Fruit fly (Drosophila melanogaster): Measurements from ENCODE around the gene Glyp.

Gene Glyp

DNA sequence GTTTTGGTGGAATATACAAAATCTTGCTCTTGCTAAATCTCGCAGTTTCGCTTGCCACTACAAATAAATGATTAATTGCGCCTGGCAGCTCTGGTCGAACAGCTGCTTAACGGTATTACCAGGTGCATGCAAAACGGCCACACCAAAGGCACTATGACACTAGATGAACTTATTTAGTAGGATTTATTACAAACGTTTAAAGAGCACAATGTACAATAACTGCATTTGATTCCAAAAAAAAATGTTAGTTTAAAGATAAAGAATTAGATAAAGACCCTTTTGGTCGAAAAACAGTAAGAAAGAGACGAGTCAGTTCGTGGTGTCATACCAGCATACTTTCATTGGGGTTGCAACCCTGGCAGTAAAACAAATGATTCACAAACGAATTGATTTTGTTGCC, 16.6 kb downstream of the Glyp start, which contains the start of the genes CG11723 and Tbcd (continued):
- TF ChIP-seq Fer2 (tag; optimal IDR thresholded peaks at IDR 0.05) (peak; percentile 75), Deaf1 (tag; optimal IDR thresholded peaks at IDR 0.05) (no peak), trh (GFP tag; optimal IDR thresholded peaks at IDR 0.05) (peak; percentile 48), Hand (GFP tag; optimal IDR thresholded peaks at IDR 0.05) (peak; percentile 44), PHDP (tag; optimal IDR thresholded peaks at IDR 0.05) (no peak), ERR (GFP tag; optimal IDR thresholded peaks at IDR 0.05) (peak; percentile 71), Doc3 (GFP tag; IDR thresholded peaks at IDR 0.05; ENCODE audit: partially characterized antibody) (peak; percentile 29; the same call in 1 of the 3 replicates), CG33557 (GFP tag; optimal IDR thresholded peaks at IDR 0.05) (peak; percentile 71), CG6654 (GFP tag; optimal IDR thresholded peaks at IDR 0.05) (peak; percentile 63), CG17802 (tag; optimal IDR thresholded peaks at IDR 0.05) (peak; percentile 71), sna (GFP tag; IDR thresholded peaks at IDR 0.05; ENCODE audit: partially characterized antibody) (peak; percentile 50; the same call in 1 of the 2 replicates), CG3407 (GFP tag; optimal IDR thresholded peaks at IDR 0.05) (no peak), Antp (GFP tag; optimal IDR thresholded peaks at IDR 0.05) (peak; percentile 86), CG3163 (GFP tag; optimal IDR thresholded peaks at IDR 0.05) (peak; percentile 75), zfh2 (GFP tag; optimal IDR thresholded peaks at IDR 0.05) (peak; percentile 90), CG10462 (GFP tag; optimal IDR thresholded peaks at IDR 0.05) (peak; percentile 67), CG2116 (GFP tag; optimal IDR thresholded peaks at IDR 0.05) (peak; percentile 74), pzg (GFP tag; optimal IDR thresholded peaks at IDR 0.05) (peak; percentile 65), CG18011 (GFP tag; optimal IDR thresholded peaks at IDR 0.05) (peak; percentile 84), phol (tag; optimal IDR thresholded peaks at IDR 0.05) (peak; percentile 90), Eip74EF (GFP tag; optimal IDR thresholded peaks at IDR 0.05) (no peak), NC2β (GFP tag; optimal IDR thresholded peaks at IDR 0.05) (peak; percentile 79), Ravus (GFP tag; IDR thresholded peaks at IDR 0.05) (peak; percentile 63), CG16815 (GFP tag; optimal IDR thresholded peaks at IDR 0.05) (peak; percentile 78), amos (GFP tag; IDR thresholded peaks at IDR 0.05; ENCODE audit: partially characterized antibody) (0 out of 2 replicates have a peak, but pooled peaks have one; percentile 15), az2 (GFP tag; optimal IDR thresholded peaks at IDR 0.05) (peak; percentile 83), sc (optimal IDR thresholded peaks at IDR 0.05) (no peak), sc (GFP tag; optimal IDR thresholded peaks at IDR 0.05) (peak; percentile 61), nmo (GFP tag; optimal IDR thresholded peaks at IDR 0.05) (peak; percentile 92), CkIIα-i1 (GFP tag; IDR thresholded peaks at IDR 0.05) (peak; percentile 18; the same call in 1 of the 2 replicates), CG16863 (GFP tag; optimal IDR thresholded peaks at IDR 0.05) (peak; percentile 88), bbx (GFP tag; IDR thresholded peaks at IDR 0.05; ENCODE audit: partially characterized antibody) (0 out of 2 replicates have a peak, but pooled peaks have one; percentile 27), Hr51 (GFP tag; optimal IDR thresholded peaks at IDR 0.05) (peak in 1 of 2 experiments; percentile 79), vvl (GFP tag; IDR thresholded peaks at IDR 0.05) (peak; percentile 97), cg (GFP tag; optimal IDR thresholded peaks at IDR 0.05) (no peak), Hmr (GFP tag; optimal IDR thresholded peaks at IDR 0.05) (no peak), sob (GFP tag; IDR thresholded peaks at IDR 0.05) (peak; percentile 92), CG15011 (GFP tag; optimal IDR thresholded peaks at IDR 0.05) (peak; percentile 66), D19A (tag; optimal IDR thresholded peaks at IDR 0.05) (no peak), CG11085 (GFP tag; IDR thresholded peaks at IDR 0.05) (peak; percentile 77), CG34376 (GFP tag; optimal IDR thresholded peaks at IDR 0.05) (peak; percentile 62), grn (GFP tag; optimal IDR thresholded peaks at IDR 0.05) (peak; percentile 15), ara (GFP tag; IDR thresholded peaks at IDR 0.05) (peak; percentile 93), CG6689 (GFP tag; IDR thresholded peaks at IDR 0.05) (peak; percentile 93), toy (GFP tag; IDR thresholded peaks at IDR 0.05) (peak; percentile 76; the same call in 1 of the 2 replicates), CG9876 (GFP tag; optimal IDR thresholded peaks at IDR 0.05) (peak; percentile 72), kay (GFP tag; optimal IDR thresholded peaks at IDR 0.05) (peak; percentile 94), en (GFP tag; optimal IDR thresholded peaks at IDR 0.05) (peak; percentile 25), H2.0 (GFP tag; IDR thresholded peaks at IDR 0.05) (peak; percentile 94), CG18599 (GFP tag; optimal IDR thresholded peaks at IDR 0.05) (no peak)
